Worm (Caenorhabditis elegans): ENCODE results near the gene rnf-113.

DNA sequence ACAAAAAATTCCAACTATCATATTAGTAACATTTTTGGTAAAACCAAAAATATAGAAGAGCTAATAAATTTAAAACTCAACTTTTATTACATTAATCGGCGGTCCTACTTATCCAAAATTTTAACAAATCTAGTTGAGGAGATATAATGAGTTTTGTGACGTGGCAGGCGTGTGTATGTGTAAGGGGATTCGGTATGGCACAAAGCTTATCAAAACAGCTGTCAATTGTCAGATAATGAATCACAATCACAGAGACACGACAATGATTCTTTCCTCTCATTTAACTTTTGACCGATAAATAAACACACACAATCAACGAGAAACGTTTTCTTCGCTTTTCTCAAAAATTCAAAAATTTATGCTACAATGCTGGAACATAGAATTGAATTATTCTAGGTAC lies 44.6 kb upstream of the rnf-113 start, which contains the start of gene K11D9.3:
- no peak for TF ChIP-seq madf-2 (tag; optimal IDR thresholded peaks at IDR 0.05)
- no peak for TF ChIP-seq unc-86 (tag; optimal IDR thresholded peaks at IDR 0.05)
- no peak for TF ChIP-seq unc-55 (GFP tag; optimal IDR thresholded peaks at IDR 0.05)
- TF ChIP-seq pha-2 (tag; optimal IDR thresholded peaks at IDR 0.05) = no peak
- TF ChIP-seq K09A11.1 (tag; optimal IDR thresholded peaks at IDR 0.05; ENCODE audit: insufficient read depth) = no peak
- TF ChIP-seq ttx-3 (tag; optimal IDR thresholded peaks at IDR 0.05) = no peak

Data from whole organism, late embryonic.